Fruit fly (Drosophila melanogaster): ENCODE measurements around the gene Sh.
A peak's percentile ranks its signal among the peaks of the same experiment; 100 is the strongest.

Gene Sh

DNA sequence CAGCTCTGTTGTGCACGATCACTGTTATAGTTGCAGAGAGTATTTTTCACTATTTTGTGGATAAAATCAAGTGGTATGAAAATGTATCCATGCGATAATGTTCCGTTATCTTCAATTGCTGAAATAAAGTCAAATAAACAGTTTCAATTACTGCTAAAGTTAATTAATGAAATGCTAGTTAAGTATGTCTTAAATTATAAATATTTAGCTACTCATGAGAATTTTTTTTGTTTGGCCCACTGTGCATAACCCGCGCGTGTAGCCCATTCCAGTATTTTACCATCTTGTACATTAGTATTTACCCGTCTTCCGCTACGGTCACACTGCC lies 22.4 kb upstream of the Sh start, which contains the start of gene Ada3 (continued):
- TF ChIP-seq CG18619 (GFP tag; optimal IDR thresholded peaks at IDR 0.05) (peak; percentile 61), lmd (GFP tag; IDR thresholded peaks at IDR 0.05) (peak; percentile 80), CG10543 (GFP tag; optimal IDR thresholded peaks at IDR 0.05) (peak; percentile 81), Hr51 (GFP tag; optimal IDR thresholded peaks at IDR 0.05) (peak; percentile 72 to 77), mam (GFP tag; optimal IDR thresholded peaks at IDR 0.05) (peak; percentile 83), pnt (GFP tag; optimal IDR thresholded peaks at IDR 0.05) (peak; percentile 82), jumu (GFP tag; optimal IDR thresholded peaks at IDR 0.05) (peak; percentile 79), CG12299 (tag; optimal IDR thresholded peaks at IDR 0.05) (peak; percentile 31), sr (GFP tag; IDR thresholded peaks at IDR 0.05) (no peak), CG18476 (GFP tag; optimal IDR thresholded peaks at IDR 0.05) (peak; percentile 77), odd (GFP tag; optimal IDR thresholded peaks at IDR 0.05) (peak; percentile 53), CG34422 (GFP tag; IDR thresholded peaks at IDR 0.05) (peak; percentile 32; the same call in 2 of the 3 replicates), Antp (GFP tag; optimal IDR thresholded peaks at IDR 0.05) (peak; percentile 65), Atf3 (GFP tag; optimal IDR thresholded peaks at IDR 0.05) (peak; percentile 69), CG1602 (GFP tag; optimal IDR thresholded peaks at IDR 0.05) (peak; percentile 67), Hand (GFP tag; optimal IDR thresholded peaks at IDR 0.05) (peak; percentile 36), nerfin-1 (tag; optimal IDR thresholded peaks at IDR 0.05) (peak; percentile 67), bigmax (GFP tag; optimal IDR thresholded peaks at IDR 0.05) (no peak), danr (GFP tag; IDR thresholded peaks at IDR 0.05) (0 out of 2 replicates have a peak, but pooled peaks have one; percentile 53), slou (GFP tag; optimal IDR thresholded peaks at IDR 0.05) (peak; percentile 78), bsh (GFP tag; optimal IDR thresholded peaks at IDR 0.05) (peak in 1 of 2 experiments; percentile 64), wek (GFP tag; optimal IDR thresholded peaks at IDR 0.05) (no peak), CG33213 (GFP tag; optimal IDR thresholded peaks at IDR 0.05) (peak; percentile 53), CG13624 (GFP tag; optimal IDR thresholded peaks at IDR 0.05) (peak; percentile 89), NK7.1 (GFP tag; optimal IDR thresholded peaks at IDR 0.05) (peak; percentile 64), corto (GFP tag; optimal IDR thresholded peaks at IDR 0.05) (no peak), CG10654 (GFP tag; optimal IDR thresholded peaks at IDR 0.05) (peak; percentile 52), CG12071 (GFP tag; optimal IDR thresholded peaks at IDR 0.05) (peak; percentile 29), hbn (GFP tag; IDR thresholded peaks at IDR 0.05; ENCODE audit: partially characterized antibody) (no peak), pzg (GFP tag; optimal IDR thresholded peaks at IDR 0.05) (peak; percentile 65), CG15696 (tag; optimal IDR thresholded peaks at IDR 0.05) (peak; percentile 73), sna (GFP tag; IDR thresholded peaks at IDR 0.05; ENCODE audit: partially characterized antibody) (no peak), Adf1 (GFP tag; IDR thresholded peaks at IDR 0.05) (0 out of 2 replicates have a peak, but pooled peaks have one; percentile 15), ac (GFP tag; optimal IDR thresholded peaks at IDR 0.05) (no peak), Sin3A (optimal IDR thresholded peaks at IDR 0.05) (peak; percentile 84), CG7745 (tag; optimal IDR thresholded peaks at IDR 0.05) (no peak), CG13287 (GFP tag; IDR thresholded peaks at IDR 0.05; ENCODE audit: partially characterized antibody) (no peak), sug (tag; optimal IDR thresholded peaks at IDR 0.05) (peak; percentile 78), Dad (GFP tag; optimal IDR thresholded peaks at IDR 0.05) (peak; percentile 53), chinmo (GFP tag; IDR thresholded peaks at IDR 0.05; ENCODE audit: partially characterized antibody) (no peak), CG8944 (GFP tag; optimal IDR thresholded peaks at IDR 0.05) (peak; percentile 62), Hr78 (GFP tag; optimal IDR thresholded peaks at IDR 0.05) (no peak), CG8359 (GFP tag; optimal IDR thresholded peaks at IDR 0.05; ENCODE audit: borderline replicate concordance) (peak; percentile 18), CG18764 (GFP tag; optimal IDR thresholded peaks at IDR 0.05) (peak; percentile 49), CG31441 (GFP tag; IDR thresholded peaks at IDR 0.05) (peak; percentile 67), Ravus (GFP tag; IDR thresholded peaks at IDR 0.05) (no peak), ttk (GFP tag; IDR thresholded peaks at IDR 0.05) (peak; percentile 51), D (optimal IDR thresholded peaks at IDR 0.05) (no peak), D (GFP tag; optimal IDR thresholded peaks at IDR 0.05) (peak; percentile 45), CG15011 (GFP tag; optimal IDR thresholded peaks at IDR 0.05) (peak; percentile 42)

All from whole organism, embryonic.